Worm (Caenorhabditis elegans): ENCODE measurements around the gene ubxn-6.

DNA sequence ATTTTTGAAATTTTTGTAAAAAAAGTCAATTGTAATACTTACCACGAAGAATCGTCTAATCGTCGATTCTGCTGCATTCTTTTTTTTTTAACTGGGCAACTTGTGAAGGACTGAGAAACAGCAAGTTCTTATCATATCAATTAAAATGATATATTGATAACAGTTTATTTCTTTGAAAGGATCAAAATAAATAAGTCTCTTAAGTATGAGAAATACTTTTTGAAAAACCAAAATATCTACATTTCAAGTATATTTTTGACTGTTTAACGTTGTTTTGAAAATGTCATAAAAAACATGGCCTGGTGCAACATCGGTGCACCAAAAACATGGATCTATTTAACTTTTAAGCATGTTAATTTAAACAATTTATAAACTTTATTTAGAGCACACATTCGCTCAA is 46.9 kb upstream of the ubxn-6 start, which contains the start of gene Y17G9A.2:
- TF ChIP-seq lir-3 (tag; optimal IDR thresholded peaks at IDR 0.05) (no peak), fkh-10 (GFP tag; optimal IDR thresholded peaks at IDR 0.05) (no peak), nhr-11 (tag; optimal IDR thresholded peaks at IDR 0.05) (no peak), aly-2 (tag; optimal IDR thresholded peaks at IDR 0.05) (no peak), ama-1 (optimal IDR thresholded peaks at IDR 0.05) (no peak)

Data from whole organism, L4 larva.